Worm (Caenorhabditis elegans) whole organism, L1 larva: Measurements from ENCODE around the gene unc-83.

Experiments
- ama-1 ChIP-seq: fragments of 150-350 bp; optimal IDR thresholded peaks from 2 replicates; lab custom pipeline; 2014
- efl-1 ChIP-seq, 4 experiments: fragments of 150-350 bp; optimal IDR thresholded peaks in 3 of 4; peaks in 1 of 4; 1 replicate in 1 of 4; 2 replicates in 3 of 4; lab custom pipeline; 2014; ENCODE audit warnings: missing biosample characterization in 2 of 4, missing genetic modification characterization in 2 of 4, missing genetic modification reagents in 2 of 4
- efl-3 ChIP-seq: fragments of 200-800 bp; sonication (Bioruptor generic); optimal IDR thresholded peaks from 2 replicates; lab custom pipeline; 2018; ENCODE audit warnings: mild to moderate bottlenecking, missing genetic modification characterization, missing compliant biosample characterization
- lsy-2 ChIP-seq, 2 experiments: fragments of 150-350 bp; optimal IDR thresholded peaks; 2 replicates each; lab custom pipeline; 2014; ENCODE audit warnings: missing biosample characterization in 2 of 2, missing genetic modification characterization in 2 of 2
- nhr-76 ChIP-seq: sonication (generic microtip); optimal IDR thresholded peaks from 2 replicates; lab custom pipeline; 2017; ENCODE audit warnings: missing biosample characterization, missing genetic modification characterization
- skn-1 ChIP-seq: fragments of 150-350 bp; optimal IDR thresholded peaks from 2 replicates; lab custom pipeline; 2014; ENCODE audit warnings: missing biosample characterization, missing genetic modification characterization
- sup-37 ChIP-seq: fragments of 200-800 bp; sonication (Bioruptor generic); optimal IDR thresholded peaks from 2 replicates; lab custom pipeline; 2018; ENCODE audit warnings: mild to moderate bottlenecking, missing genetic modification characterization, missing compliant biosample characterization

DNA sequence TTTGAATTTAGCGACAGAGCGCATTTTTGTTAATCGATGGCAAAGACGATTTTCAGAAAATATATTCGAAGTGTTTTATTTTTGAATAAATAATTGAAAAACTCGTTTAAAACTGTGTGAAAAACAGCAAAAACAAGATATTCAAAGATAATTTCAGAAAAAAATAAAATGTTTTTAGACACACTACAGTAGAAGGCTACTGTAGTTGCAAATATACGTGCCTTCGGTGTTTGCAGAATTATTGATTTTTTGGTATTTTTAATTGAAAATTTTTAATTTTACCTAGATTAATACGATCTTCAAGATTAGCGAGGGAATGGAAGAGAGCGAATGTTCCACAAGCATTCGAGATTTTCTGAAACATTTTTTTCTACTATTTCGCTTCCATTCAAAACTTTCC is 45.8 kb downstream of the unc-83 start:
- TF ChIP-seq efl-3 (GFP tag; lab: Kevin White, UChicago): no peak
- TF ChIP-seq sup-37: no peak
- no peak for TF ChIP-seq ama-1 (lab: Kevin White, UChicago)
- TF ChIP-seq skn-1 (tag; lab: Kevin White, UChicago): no peak
- TF ChIP-seq lsy-2 (tag; optimal IDR thresholded peaks at IDR 0.05; lab: Kevin White, UChicago): peak in 1 of 2 experiments; percentile 50
- TF ChIP-seq nhr-76 (tag; lab: Kevin White, UChicago): no peak
- TF ChIP-seq efl-1 (optimal IDR thresholded peaks at IDR 0.05; lab: Kevin White, UChicago): no peak
- no peak for TF ChIP-seq efl-1 (GFP tag; optimal IDR thresholded peaks at IDR 0.05 in 1 of 2; lab: Kevin White, UChicago)
